Fruit fly (Drosophila melanogaster): Measurements from ENCODE around the gene Ndfip.
A peak's percentile ranks its signal among the peaks of the same experiment; 100 is the strongest.

DNA sequence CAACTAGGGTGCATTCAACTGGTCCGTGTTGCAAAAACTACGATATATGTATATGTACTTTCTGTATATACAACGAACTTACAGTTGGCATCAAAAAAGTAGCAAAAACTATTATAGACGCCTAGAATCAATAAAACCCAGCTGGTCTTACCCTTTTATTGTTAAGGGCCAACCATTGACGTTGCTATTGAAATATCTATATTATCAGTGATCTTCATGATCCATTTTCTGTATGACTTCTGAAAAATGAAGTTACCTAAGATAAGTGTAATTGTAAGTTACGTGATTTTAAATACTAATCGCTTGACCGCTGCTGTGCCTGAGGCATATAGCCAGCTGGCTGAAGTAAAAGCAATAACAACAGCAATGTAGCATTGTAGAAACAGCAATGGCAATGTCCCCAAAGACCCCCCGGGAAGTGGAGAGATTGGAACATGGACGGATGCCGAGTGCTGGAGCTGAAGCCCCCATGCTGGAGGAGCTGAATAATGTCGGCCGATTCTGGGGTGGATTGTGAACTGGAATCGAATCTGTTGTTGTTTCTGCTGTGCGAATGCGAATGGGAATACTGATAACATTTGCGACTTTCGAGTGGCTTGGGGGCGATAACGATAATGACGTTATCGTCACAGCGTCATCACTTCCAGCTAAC, 3.8 kb upstream of the Ndfip start:
- peak; percentile 19 for TF ChIP-seq cic (GFP tag; optimal IDR thresholded peaks at IDR 0.05)
- no peak for TF ChIP-seq Hr96 (GFP tag; optimal IDR thresholded peaks at IDR 0.05)
- TF ChIP-seq CG5204 (GFP tag; optimal IDR thresholded peaks at IDR 0.05), result peak; percentile 58
- peak; percentile 32 for TF ChIP-seq Crg-1 (GFP tag; optimal IDR thresholded peaks at IDR 0.05)
- no peak for TF ChIP-seq kay (GFP tag; ENCODE audit: borderline replicate concordance)
- TF ChIP-seq CG7045 (GFP tag; optimal IDR thresholded peaks at IDR 0.05), result peak; percentile 80
- TF ChIP-seq ovo (GFP tag; optimal IDR thresholded peaks at IDR 0.05), result no peak
- peak; percentile 17 for TF ChIP-seq toe (GFP tag; optimal IDR thresholded peaks at IDR 0.05)
- TF ChIP-seq CG7101 (tag; optimal IDR thresholded peaks at IDR 0.05), result peak; percentile 55
- peak; percentile 75 for TF ChIP-seq CG33017 (tag; optimal IDR thresholded peaks at IDR 0.05)
- TF ChIP-seq CG11617 (GFP tag; optimal IDR thresholded peaks at IDR 0.05), result peak; percentile 44
